Fruit fly (Drosophila melanogaster) whole organism, prepupa: Measurements from ENCODE around the gene CG32148.

Experiments
- Blimp-1 ChIP-seq: fragments of 200-800 bp; sonication (Bioruptor generic); optimal IDR thresholded peaks from 3 replicates; lab custom pipeline; 2017; ENCODE audit warnings: missing biosample characterization, missing genetic modification characterization, mild to moderate bottlenecking, moderate library complexity, missing genetic modification reagents
- CG10669 ChIP-seq: fragments of 200-800 bp; sonication (Bioruptor generic); optimal IDR thresholded peaks from 3 replicates; lab custom pipeline; 2018; ENCODE audit warnings: missing biosample characterization, mild to moderate bottlenecking, missing genetic modification characterization, moderate library complexity
- CG1621 ChIP-seq: fragments of 200-800 bp; sonication (Bioruptor generic); optimal IDR thresholded peaks from 3 replicates; lab custom pipeline; 2018; ENCODE audit warnings: missing biosample characterization, mild to moderate bottlenecking, missing genetic modification characterization
- CG31627 ChIP-seq: fragments of 200-800 bp; sonication (Bioruptor generic); optimal IDR thresholded peaks from 3 replicates; lab custom pipeline; 2016; ENCODE audit warnings: missing biosample characterization, missing genetic modification characterization
- CG32006 ChIP-seq: fragments of 200-800 bp; sonication (Bioruptor generic); optimal IDR thresholded peaks from 3 replicates; lab custom pipeline; 2017; ENCODE audit warnings: missing biosample characterization, mild to moderate bottlenecking, missing genetic modification characterization
- CG3919 ChIP-seq: fragments of 200-800 bp; sonication (Bioruptor generic); optimal IDR thresholded peaks from 3 replicates; lab custom pipeline; 2016; ENCODE audit warnings: missing biosample characterization, missing genetic modification characterization
- CG4318 ChIP-seq: fragments of 200-800 bp; sonication (Bioruptor generic); optimal IDR thresholded peaks from 3 replicates; lab custom pipeline; 2017; ENCODE audit warnings: missing biosample characterization, mild to moderate bottlenecking, missing genetic modification characterization
- CG6163 ChIP-seq: fragments of 200-800 bp; sonication (Bioruptor generic); IDR thresholded peaks from 3 replicates; pipeline ENCODE4 v1.3.6; 2022; ENCODE audit warnings: missing biosample characterization, missing genetic modification characterization
- CG6276 ChIP-seq: fragments of 200-800 bp; sonication (Bioruptor generic); optimal IDR thresholded peaks from 2 replicates; lab custom pipeline; 2017; ENCODE audit warnings: missing biosample characterization, mild to moderate bottlenecking, missing genetic modification characterization
- CG6792 ChIP-seq: fragments of 200-800 bp; sonication (Bioruptor generic); optimal IDR thresholded peaks from 3 replicates; lab custom pipeline; 2016; ENCODE audit warnings: missing biosample characterization, missing genetic modification characterization
- CG6808 ChIP-seq: fragments of 200-800 bp; sonication (Bioruptor generic); optimal IDR thresholded peaks from 3 replicates; lab custom pipeline; 2017; ENCODE audit warnings: missing biosample characterization, missing genetic modification characterization, mild to moderate bottlenecking, moderate library complexity, missing genetic modification reagents
- CG7368 ChIP-seq: fragments of 200-800 bp; sonication (Bioruptor generic); optimal IDR thresholded peaks from 3 replicates; lab custom pipeline; 2016; ENCODE audit warnings: missing biosample characterization, missing genetic modification characterization
- CG8119 ChIP-seq: fragments of 200-800 bp; sonication (Bioruptor generic); IDR thresholded peaks from 3 replicates; pipeline ENCODE4 v1.3.6; 2022; ENCODE audit warnings: missing biosample characterization, missing genetic modification characterization
- CG8319 ChIP-seq: fragments of 200-800 bp; sonication (Bioruptor generic); optimal IDR thresholded peaks from 3 replicates; lab custom pipeline; 2016; ENCODE audit warnings: missing biosample characterization, missing genetic modification characterization
- Eip93F ChIP-seq: fragments of 200-800 bp; sonication (Bioruptor generic); optimal IDR thresholded peaks from 2 replicates; lab custom pipeline; 2016; ENCODE audit warnings: missing biosample characterization, mild to moderate bottlenecking, missing genetic modification characterization
- Ets96B ChIP-seq: fragments of 200-800 bp; optimal IDR thresholded peaks from 2 replicates; lab custom pipeline; 2019; ENCODE audit warnings: missing biosample characterization, mild to moderate bottlenecking, missing genetic modification characterization, moderate library complexity
- Gug ChIP-seq: fragments of 200-800 bp; sonication (Bioruptor generic); IDR thresholded peaks from 2 replicates; pipeline ENCODE4 v1.3.6; 2022; ENCODE audit warnings: missing biosample characterization, missing genetic modification characterization
- Hr38 ChIP-seq: sonication (Bioruptor generic); optimal IDR thresholded peaks from 2 replicates; lab custom pipeline; 2016; ENCODE audit warnings: missing biosample characterization, missing genetic modification characterization
- Hr39 ChIP-seq: fragments of 200-800 bp; sonication (Bioruptor generic); optimal IDR thresholded peaks from 2 replicates; lab custom pipeline; 2016; ENCODE audit warnings: missing biosample characterization, missing genetic modification characterization
- Met ChIP-seq: fragments of 200-800 bp; sonication (Bioruptor generic); optimal IDR thresholded peaks from 3 replicates; lab custom pipeline; 2016; ENCODE audit warnings: missing biosample characterization, missing genetic modification characterization
- OdsH ChIP-seq: fragments of 200-800 bp; sonication (Bioruptor generic); optimal IDR thresholded peaks from 3 replicates; lab custom pipeline; 2016; ENCODE audit warnings: missing biosample characterization, missing genetic modification characterization
- Smox ChIP-seq: fragments of 200-800 bp; sonication (Bioruptor generic); optimal IDR thresholded peaks from 3 replicates; lab custom pipeline; 2016; ENCODE audit warnings: missing biosample characterization, missing genetic modification characterization
- Sox102F ChIP-seq: fragments of 200-800 bp; sonication (Bioruptor generic); optimal IDR thresholded peaks from 2 replicates; lab custom pipeline; 2016; ENCODE audit warnings: missing biosample characterization, mild to moderate bottlenecking, missing genetic modification characterization
- Sox14 ChIP-seq: fragments of 200-800 bp; sonication (Bioruptor generic); optimal IDR thresholded peaks from 3 replicates; lab custom pipeline; 2016; ENCODE audit warnings: missing biosample characterization, missing genetic modification characterization
- Sox15 ChIP-seq: fragments of 200-800 bp; sonication (Bioruptor generic); optimal IDR thresholded peaks from 3 replicates; lab custom pipeline; 2016; ENCODE audit warnings: missing biosample characterization, missing genetic modification characterization
- acj6 ChIP-seq: fragments of 200-800 bp; sonication (Bioruptor generic); optimal IDR thresholded peaks from 3 replicates; lab custom pipeline; 2016; ENCODE audit warnings: missing biosample characterization, missing genetic modification characterization
- dac ChIP-seq: fragments of 200-800 bp; sonication (Bioruptor generic); optimal IDR thresholded peaks from 2 replicates; lab custom pipeline; 2017; ENCODE audit warnings: missing biosample characterization, mild to moderate bottlenecking, missing genetic modification characterization
- dsx ChIP-seq: fragments of 200-800 bp; optimal IDR thresholded peaks from 3 replicates; lab custom pipeline; 2019; ENCODE audit warnings: missing biosample characterization, mild to moderate bottlenecking, missing genetic modification characterization, moderate library complexity; ENCODE audit not compliant: poor library complexity, severe bottlenecking
- esn ChIP-seq: fragments of 200-800 bp; sonication (Bioruptor generic); optimal IDR thresholded peaks from 2 replicates; lab custom pipeline; 2016; ENCODE audit warnings: missing biosample characterization, mild to moderate bottlenecking, missing genetic modification characterization, moderate library complexity
- fd85E ChIP-seq: fragments of 200-800 bp; sonication (Bioruptor generic); optimal IDR thresholded peaks from 3 replicates; lab custom pipeline; 2016; ENCODE audit warnings: missing biosample characterization, missing genetic modification characterization
- fkh ChIP-seq: fragments of 200-800 bp; sonication (Bioruptor generic); optimal IDR thresholded peaks from 3 replicates; lab custom pipeline; 2017; ENCODE audit warnings: missing biosample characterization, mild to moderate bottlenecking, missing genetic modification characterization, moderate library complexity
- pdm3 ChIP-seq: fragments of 200-800 bp; sonication (Bioruptor generic); optimal IDR thresholded peaks from 3 replicates; lab custom pipeline; 2016; ENCODE audit warnings: missing biosample characterization, missing genetic modification characterization
- salr ChIP-seq, 2 experiments: fragments of 200-800 bp; sonication (Bioruptor generic); optimal IDR thresholded peaks; 3 replicates each; lab custom pipeline; 2016 to 2018; ENCODE audit warnings: missing biosample characterization in 2 of 2, missing genetic modification characterization in 2 of 2, mild to moderate bottlenecking in 1 of 2
- spab ChIP-seq: fragments of 200-800 bp; sonication (Bioruptor generic); optimal IDR thresholded peaks from 2 replicates; lab custom pipeline; 2017; ENCODE audit warnings: missing biosample characterization, mild to moderate bottlenecking, missing genetic modification characterization, missing genetic modification reagents
- ss ChIP-seq, 2 experiments: fragments of 200-800 bp; sonication (Bioruptor generic); optimal IDR thresholded peaks; 2 replicates in 1 of 2; 3 replicates in 1 of 2; lab custom pipeline; 2017 to 2018; ENCODE audit warnings: mild to moderate bottlenecking in 2 of 2, missing biosample characterization in 2 of 2, missing genetic modification characterization in 2 of 2, moderate library complexity in 1 of 2
- vri ChIP-seq: fragments of 200-800 bp; sonication (Bioruptor generic); optimal IDR thresholded peaks from 3 replicates; lab custom pipeline; 2016; ENCODE audit warnings: missing biosample characterization, mild to moderate bottlenecking, missing genetic modification characterization

The CG32148 gene

DNA sequence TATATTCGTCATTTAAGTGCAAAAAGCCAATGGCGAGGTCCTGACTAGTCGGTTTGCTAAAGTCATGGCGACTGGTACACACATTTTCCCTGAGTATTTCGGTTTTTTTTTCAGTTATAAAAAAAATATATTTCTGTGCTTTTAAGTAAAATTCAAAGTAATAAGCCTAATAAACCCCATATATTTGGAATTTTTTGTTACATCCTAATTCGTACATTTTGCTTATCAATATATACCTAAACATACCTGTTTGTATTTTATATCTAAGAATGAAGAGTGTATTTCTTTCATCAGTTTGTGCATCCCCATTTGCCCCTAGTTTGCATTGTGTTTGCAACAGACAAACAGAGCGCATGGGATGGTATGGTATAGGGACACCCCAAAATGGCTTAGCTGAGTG, 12.3 kb downstream of the CG32148 start (continued):
- TF ChIP-seq Sox102F (no peak), Met (GFP tag; lab: Kevin White, UChicago) (peak; percentile 6), vri (GFP tag; lab: Kevin White, UChicago) (no peak), OdsH (GFP tag; lab: Kevin White, UChicago) (peak; percentile 23), Blimp-1 (GFP tag; lab: Kevin White, UChicago) (no peak), Eip93F (GFP tag; lab: Kevin White, UChicago) (no peak)
- TF ChIP-seq, all 60 proteins: peak for 10

DNA sequence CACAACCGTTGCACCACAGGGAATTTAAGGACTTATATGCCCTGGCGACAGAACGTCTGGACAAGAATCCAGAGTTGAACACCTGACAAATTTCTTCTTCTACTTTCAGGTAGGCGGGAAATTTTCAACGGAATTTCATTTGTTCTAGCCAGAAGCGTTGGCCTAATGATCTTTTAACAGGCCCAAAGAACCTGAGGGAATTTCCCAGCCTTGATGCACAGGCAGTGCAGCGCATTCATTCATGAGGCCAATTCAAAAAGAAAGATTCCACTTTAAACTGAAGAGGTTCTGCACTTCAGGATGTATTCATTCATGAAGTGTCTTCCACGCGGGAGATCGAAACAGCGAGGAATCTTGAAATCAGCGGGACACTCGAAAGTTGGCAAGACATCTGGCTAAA, 16.2 kb downstream of the CG32148 start:
- TF ChIP-seq Gug (no peak), Sox14 (GFP tag; lab: Kevin White, UChicago) (no peak), CG4318 (GFP tag; lab: Kevin White, UChicago) (no peak), fkh (GFP tag; lab: Kevin White, UChicago) (no peak), dac (GFP tag; lab: Kevin White, UChicago) (no peak), CG7368 (GFP tag; lab: Kevin White, UChicago) (no peak), Blimp-1 (GFP tag; lab: Kevin White, UChicago) (no peak), ss (GFP tag; optimal IDR thresholded peaks at IDR 0.05; lab: Kevin White, UChicago) (no peak), esn (GFP tag; lab: Kevin White, UChicago) (no peak), CG32006 (GFP tag; lab: Kevin White, UChicago) (no peak), CG31627 (GFP tag; lab: Kevin White, UChicago) (no peak), fd85E (no peak), salr (GFP tag; optimal IDR thresholded peaks at IDR 0.05; lab: Kevin White, UChicago) (no peak), acj6 (GFP tag; lab: Kevin White, UChicago) (no peak), Hr39 (no peak), dsx (GFP tag; lab: Kevin White, UChicago) (no peak), Sox15 (no peak), Hr38 (GFP tag; lab: Kevin White, UChicago) (no peak), CG6808 (GFP tag; lab: Kevin White, UChicago) (no peak), spab (GFP tag; lab: Kevin White, UChicago) (no peak)

DNA sequence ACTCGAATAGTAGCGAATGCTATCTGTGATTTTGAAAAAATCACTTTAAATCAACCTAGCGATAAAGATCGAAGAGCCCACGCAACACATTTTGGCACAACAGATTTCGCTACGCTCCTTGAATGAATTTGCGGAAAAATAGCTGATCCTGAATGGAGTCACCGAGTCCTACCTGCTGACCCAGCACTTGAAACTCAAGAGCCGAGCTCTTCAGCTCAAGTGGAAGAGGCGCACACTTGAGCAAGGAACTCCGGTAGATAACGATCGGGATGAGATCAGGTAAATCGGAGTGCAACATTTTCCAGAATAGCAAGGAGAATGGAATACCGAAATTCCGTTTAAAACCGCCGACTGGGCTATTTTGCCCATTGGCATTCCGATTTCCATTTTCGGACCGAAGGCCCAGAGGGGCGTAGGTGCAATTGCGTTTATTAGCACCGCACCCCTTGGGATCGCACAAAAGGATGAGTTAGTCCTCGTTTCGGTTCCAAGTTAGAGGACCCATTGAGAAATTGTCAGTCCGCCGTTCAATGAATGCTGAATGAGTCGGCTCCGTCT, 17.1 kb downstream of the CG32148 start:
- no peak for TF ChIP-seq CG6808 (GFP tag; lab: Kevin White, UChicago)
- TF ChIP-seq ss (GFP tag; optimal IDR thresholded peaks at IDR 0.05; lab: Kevin White, UChicago): no peak
- TF ChIP-seq pdm3: no peak
- TF ChIP-seq CG7368 (GFP tag; lab: Kevin White, UChicago): no peak
- TF ChIP-seq Smox: no peak
- TF ChIP-seq CG3919 (GFP tag; lab: Kevin White, UChicago): no peak
- no peak for TF ChIP-seq CG6276 (GFP tag; lab: Kevin White, UChicago)
- TF ChIP-seq vri (GFP tag; lab: Kevin White, UChicago): no peak
- TF ChIP-seq fkh (GFP tag; lab: Kevin White, UChicago): no peak
- no peak for TF ChIP-seq dac (GFP tag; lab: Kevin White, UChicago)
- TF ChIP-seq dsx (GFP tag; lab: Kevin White, UChicago): no peak
- no peak for TF ChIP-seq Sox15
- TF ChIP-seq CG6792: no peak
- no peak for TF ChIP-seq CG1621
- no peak for TF ChIP-seq Sox102F
- no peak for TF ChIP-seq CG8119 (GFP tag; lab: Robert Waterston, UW)

- TF ChIP-seq CG7368 (GFP tag; lab: Kevin White, UChicago) (no peak), CG8319 (GFP tag; lab: Kevin White, UChicago) (no peak), CG10669 (GFP tag; lab: Kevin White, UChicago) (no peak), salr (GFP tag; optimal IDR thresholded peaks at IDR 0.05; lab: Kevin White, UChicago) (no peak), CG6163 (GFP tag; lab: Robert Waterston, UW) (no peak), Ets96B (tag; lab: Kevin White, UChicago) (no peak), CG6276 (GFP tag; lab: Kevin White, UChicago) (no peak)
Observed at dm6 chr3L:15042470-15042869, 19.2 kb downstream of the CG32148 start, which contains the start of gene Rpn12R. Rpn12R (minus strand) TSS chr3L:15042570.
